Fruit fly (Drosophila melanogaster) whole organism, embryonic: ENCODE data around the gene CG8292.

Experiments used
- Abd-B ChIP-seq: fragments of 200-800 bp; sonication (Bioruptor generic); optimal IDR thresholded peaks from 2 replicates; lab custom pipeline; 2018; ENCODE audit warnings: missing biosample characterization, mild to moderate bottlenecking, missing genetic modification characterization, moderate library complexity
- Antp ChIP-seq: fragments of 200-800 bp; sonication (Bioruptor generic); optimal IDR thresholded peaks from 3 replicates; lab custom pipeline; 2016; ENCODE audit warnings: missing biosample characterization, missing genetic modification characterization
- Asciz ChIP-seq: fragments of 200-800 bp; sonication (Bioruptor generic); optimal IDR thresholded peaks from 2 replicates; lab custom pipeline; 2017; ENCODE audit warnings: missing biosample characterization, mild to moderate bottlenecking, missing genetic modification characterization, missing genetic modification reagents
- BtbVII ChIP-seq: fragments of 200-800 bp; sonication (Bioruptor generic); optimal IDR thresholded peaks from 3 replicates; lab custom pipeline; 2017; ENCODE audit warnings: missing biosample characterization, mild to moderate bottlenecking, missing genetic modification characterization
- CG10147 ChIP-seq: fragments of 200-800 bp; sonication (Bioruptor generic); optimal IDR thresholded peaks from 2 replicates; lab custom pipeline; 2019; ENCODE audit warnings: missing biosample characterization, mild to moderate bottlenecking, missing genetic modification characterization, moderate library complexity
- CG10462 ChIP-seq: fragments of 200-800 bp; sonication (Bioruptor generic); optimal IDR thresholded peaks from 2 replicates; lab custom pipeline; 2016; ENCODE audit warnings: missing biosample characterization, missing genetic modification characterization
- CG10543 ChIP-seq: fragments of 200-800 bp; sonication (Bioruptor generic); optimal IDR thresholded peaks from 3 replicates; lab custom pipeline; 2017; ENCODE audit warnings: missing biosample characterization, mild to moderate bottlenecking, missing genetic modification characterization, moderate library complexity
- CG12744 ChIP-seq: fragments of 200-800 bp; sonication (Bioruptor generic); optimal IDR thresholded peaks from 2 replicates; lab custom pipeline; 2016; ENCODE audit warnings: missing biosample characterization, missing genetic modification characterization
- CG12769 ChIP-seq: fragments of 200-800 bp; sonication (Bioruptor generic); optimal IDR thresholded peaks from 2 replicates; lab custom pipeline; 2019; ENCODE audit warnings: missing biosample characterization, mild to moderate bottlenecking, missing genetic modification characterization, moderate library complexity
- CG17328 ChIP-seq: fragments of 200-800 bp; sonication (Bioruptor generic); IDR thresholded peaks from 2 replicates; pipeline ENCODE4 v1.3.6; 2022; ENCODE audit warnings: missing biosample characterization, missing genetic modification characterization
- CG17359 ChIP-seq: fragments of 200-800 bp; sonication (Bioruptor generic); optimal IDR thresholded peaks from 3 replicates; lab custom pipeline; 2018; ENCODE audit warnings: missing biosample characterization, mild to moderate bottlenecking, missing genetic modification characterization, moderate library complexity
- CG17829 ChIP-seq: fragments of 200-800 bp; optimal IDR thresholded peaks from 2 replicates; lab custom pipeline; 2019; ENCODE audit warnings: missing biosample characterization, mild to moderate bottlenecking, missing genetic modification characterization, moderate library complexity
- CG18011 ChIP-seq: fragments of 200-800 bp; sonication (Bioruptor generic); optimal IDR thresholded peaks from 2 replicates; lab custom pipeline; 2017; ENCODE audit warnings: missing biosample characterization, missing genetic modification characterization, mild to moderate bottlenecking, moderate library complexity, missing genotype
- CG18262 ChIP-seq: fragments of 200-800 bp; optimal IDR thresholded peaks from 3 replicates; lab custom pipeline; 2019; ENCODE audit warnings: missing biosample characterization, mild to moderate bottlenecking, missing genetic modification characterization, moderate library complexity
- CG2678 ChIP-seq: fragments of 200-800 bp; sonication (Bioruptor generic); optimal IDR thresholded peaks from 3 replicates; lab custom pipeline; 2019; ENCODE audit warnings: missing biosample characterization, mild to moderate bottlenecking, missing genetic modification characterization, moderate library complexity
- CG2712 ChIP-seq: fragments of 200-800 bp; optimal IDR thresholded peaks from 3 replicates; lab custom pipeline; 2019; ENCODE audit warnings: missing biosample characterization, mild to moderate bottlenecking, missing genetic modification characterization, moderate library complexity
- CG31224 ChIP-seq: fragments of 200-800 bp; sonication (Bioruptor generic); IDR thresholded peaks from 2 replicates; pipeline ENCODE4 v1.3.6; 2022; ENCODE audit warnings: missing biosample characterization, missing genetic modification characterization
- CG31388 ChIP-seq: fragments of 200-800 bp; sonication (Bioruptor generic); optimal IDR thresholded peaks from 2 replicates; lab custom pipeline; 2016; ENCODE audit warnings: missing biosample characterization, missing genetic modification characterization
- CG3838 ChIP-seq: fragments of 200-800 bp; sonication (Bioruptor generic); optimal IDR thresholded peaks from 3 replicates; lab custom pipeline; 2016; ENCODE audit warnings: missing biosample characterization, missing genetic modification characterization
- CG42726 ChIP-seq: fragments of 200-800 bp; sonication (Bioruptor generic); IDR thresholded peaks from 2 replicates; pipeline ENCODE4 v1.3.6; 2022; ENCODE audit warnings: missing biosample characterization, missing genetic modification characterization; ENCODE audit not compliant: partially characterized antibody
- CG7357 ChIP-seq: fragments of 200-800 bp; sonication (Bioruptor generic); IDR thresholded peaks from 3 replicates; pipeline ENCODE4 v1.3.6; 2022; ENCODE audit warnings: missing biosample characterization, missing genetic modification characterization
- Dref ChIP-seq: fragments of 200-800 bp; sonication (Bioruptor generic); IDR thresholded peaks from 2 replicates; pipeline ENCODE4 v1.3.6; 2022; ENCODE audit warnings: missing biosample characterization, missing genetic modification characterization
- HLH3B ChIP-seq: fragments of 200-800 bp; sonication (Bioruptor generic); IDR thresholded peaks from 2 replicates; pipeline ENCODE4 v1.3.6; 2022; ENCODE audit warnings: missing biosample characterization, missing genetic modification characterization
- Meics ChIP-seq: fragments of 200-800 bp; sonication (Bioruptor generic); optimal IDR thresholded peaks from 2 replicates; lab custom pipeline; 2017; ENCODE audit warnings: missing biosample characterization, mild to moderate bottlenecking, missing genetic modification characterization
- Scr ChIP-seq: fragments of 200-800 bp; sonication (Bioruptor generic); IDR thresholded peaks from 2 replicates; pipeline ENCODE4 v1.3.6; 2022; ENCODE audit warnings: missing biosample characterization, missing genetic modification characterization; ENCODE audit not compliant: partially characterized antibody
- Sox100B ChIP-seq: fragments of 200-800 bp; sonication (Bioruptor generic); optimal IDR thresholded peaks from 3 replicates; lab custom pipeline; 2018; ENCODE audit warnings: missing biosample characterization, mild to moderate bottlenecking, missing genetic modification characterization
- Xbp1 ChIP-seq: fragments of 200-800 bp; sonication (Bioruptor generic); optimal IDR thresholded peaks from 3 replicates; lab custom pipeline; 2016; ENCODE audit warnings: missing biosample characterization, mild to moderate bottlenecking, missing genetic modification characterization
- YL-1 ChIP-seq: fragments of 200-800 bp; sonication (Bioruptor generic); optimal IDR thresholded peaks from 3 replicates; lab custom pipeline; 2017; ENCODE audit warnings: missing biosample characterization, mild to moderate bottlenecking, missing genetic modification characterization
- al ChIP-seq: fragments of 200-800 bp; sonication (Bioruptor generic); IDR thresholded peaks from 2 replicates; pipeline ENCODE4 v1.3.6; 2022; ENCODE audit warnings: missing biosample characterization, missing genetic modification characterization
- ash1 ChIP-seq: fragments of 200-800 bp; sonication (Bioruptor generic); optimal IDR thresholded peaks from 2 replicates; lab custom pipeline; 2018; ENCODE audit warnings: missing biosample characterization, mild to moderate bottlenecking, missing genetic modification characterization
- az2 ChIP-seq: fragments of 200-800 bp; sonication (Bioruptor generic); optimal IDR thresholded peaks from 3 replicates; lab custom pipeline; 2016; ENCODE audit warnings: missing biosample characterization, missing genetic modification characterization
- chinmo ChIP-seq: fragments of 200-800 bp; sonication (Bioruptor generic); IDR thresholded peaks from 4 replicates; pipeline ENCODE4 v1.3.6; 2022; ENCODE audit warnings: missing biosample characterization, missing genetic modification characterization; ENCODE audit not compliant: partially characterized antibody
- crol ChIP-seq: fragments of 200-800 bp; sonication (Bioruptor generic); IDR thresholded peaks from 2 replicates; pipeline ENCODE4 v1.3.6; 2022; ENCODE audit warnings: missing biosample characterization, missing genetic modification characterization
- cwo ChIP-seq: fragments of 200-800 bp; sonication (Bioruptor generic); optimal IDR thresholded peaks from 3 replicates; lab custom pipeline; 2017; ENCODE audit warnings: missing biosample characterization, missing genetic modification characterization, mild to moderate bottlenecking, moderate library complexity, missing genetic modification reagents
- dysf ChIP-seq: fragments of 200-800 bp; sonication (Bioruptor generic); IDR thresholded peaks from 3 replicates; pipeline ENCODE4 v1.3.6; 2022; ENCODE audit warnings: missing biosample characterization, missing genetic modification characterization
- ems ChIP-seq: fragments of 200-800 bp; sonication (Bioruptor generic); optimal IDR thresholded peaks from 3 replicates; lab custom pipeline; 2016; ENCODE audit warnings: missing biosample characterization, missing genetic modification characterization
- exex ChIP-seq: fragments of 200-800 bp; sonication (Bioruptor generic); optimal IDR thresholded peaks from 4 replicates; lab custom pipeline; 2018; ENCODE audit warnings: missing biosample characterization, mild to moderate bottlenecking, missing genetic modification characterization, moderate library complexity
- gce ChIP-seq: fragments of 200-800 bp; sonication (Bioruptor generic); IDR thresholded peaks from 3 replicates; pipeline ENCODE4 v1.3.6; 2022; ENCODE audit warnings: missing biosample characterization, missing genetic modification characterization
- gcm ChIP-seq: fragments of 200-800 bp; sonication (Bioruptor generic); optimal IDR thresholded peaks from 2 replicates; lab custom pipeline; 2019; ENCODE audit warnings: missing biosample characterization, mild to moderate bottlenecking, missing genetic modification characterization, moderate library complexity
- gem ChIP-seq: fragments of 200-800 bp; sonication (Bioruptor generic); optimal IDR thresholded peaks from 2 replicates; lab custom pipeline; 2019; ENCODE audit warnings: missing biosample characterization, mild to moderate bottlenecking, missing genetic modification characterization, moderate library complexity
- hb ChIP-seq: fragments of 200-800 bp; sonication (Bioruptor generic); IDR thresholded peaks from 3 replicates; pipeline ENCODE4 v1.3.6; 2022; ENCODE audit warnings: missing biosample characterization, missing genetic modification characterization; ENCODE audit not compliant: partially characterized antibody
- lmd ChIP-seq: fragments of 200-800 bp; sonication (Bioruptor generic); IDR thresholded peaks from 2 replicates; pipeline ENCODE4 v1.3.6; 2022; ENCODE audit warnings: missing biosample characterization, missing genetic modification characterization
- mld ChIP-seq: fragments of 200-800 bp; sonication (Bioruptor generic); IDR thresholded peaks from 3 replicates; pipeline ENCODE4 v1.3.6; 2022; ENCODE audit warnings: missing biosample characterization, missing genetic modification characterization; ENCODE audit not compliant: partially characterized antibody
- org-1 ChIP-seq: fragments of 200-800 bp; sonication (Bioruptor generic); optimal IDR thresholded peaks from 2 replicates; lab custom pipeline; 2017; ENCODE audit warnings: missing biosample characterization, missing genetic modification characterization
- pho ChIP-seq: fragments of 200-800 bp; sonication (Bioruptor generic); optimal IDR thresholded peaks from 2 replicates; lab custom pipeline; 2016; ENCODE audit warnings: missing biosample characterization, missing genetic modification characterization
- tap ChIP-seq: fragments of 200-800 bp; optimal IDR thresholded peaks from 3 replicates; lab custom pipeline; 2019; ENCODE audit warnings: missing biosample characterization, mild to moderate bottlenecking, missing genetic modification characterization, moderate library complexity
- tin ChIP-seq: fragments of 200-800 bp; sonication (Bioruptor generic); optimal IDR thresholded peaks from 3 replicates; lab custom pipeline; 2016; ENCODE audit warnings: missing biosample characterization, missing genetic modification characterization
- trem ChIP-seq: fragments of 200-800 bp; optimal IDR thresholded peaks from 3 replicates; lab custom pipeline; 2019; ENCODE audit warnings: missing biosample characterization, mild to moderate bottlenecking, missing genetic modification characterization, moderate library complexity
- vvl ChIP-seq: fragments of 200-800 bp; sonication (Bioruptor generic); IDR thresholded peaks from 2 replicates; pipeline ENCODE4 v1.3.6; 2022; ENCODE audit warnings: missing biosample characterization, missing genetic modification characterization
- z ChIP-seq: fragments of 200-800 bp; sonication (Bioruptor generic); IDR thresholded peaks from 3 replicates; pipeline ENCODE4 v1.3.6; 2022; ENCODE audit warnings: missing biosample characterization, missing genetic modification characterization

Gene CG8292

dm6 chr2L:8233571-8233970 lies 15.8 kb upstream of the CG8292 start (continued):
- TF ChIP-seq crol (peak; percentile 47; the same call in 1 of the 2 replicates), exex (peak; percentile 2), chinmo (GFP tag; lab: Robert Waterston, UW) (peak; percentile 92; the same call in 3 of the 4 replicates), CG2712 (tag; lab: Kevin White, UChicago) (no peak), hb (GFP tag; lab: Robert Waterston, UW) (no peak), cwo (peak; percentile 60), vvl (GFP tag; lab: Robert Waterston, UW) (peak; percentile 77), BtbVII (GFP tag; lab: Kevin White, UChicago) (peak; percentile 30), CG10543 (GFP tag; lab: Kevin White, UChicago) (peak; percentile 48), CG12769 (tag; lab: Kevin White, UChicago) (peak; percentile 12), HLH3B (GFP tag; lab: Robert Waterston, UW) (no peak)
- TF ChIP-seq, all 482 proteins: peak for 18

DNA sequence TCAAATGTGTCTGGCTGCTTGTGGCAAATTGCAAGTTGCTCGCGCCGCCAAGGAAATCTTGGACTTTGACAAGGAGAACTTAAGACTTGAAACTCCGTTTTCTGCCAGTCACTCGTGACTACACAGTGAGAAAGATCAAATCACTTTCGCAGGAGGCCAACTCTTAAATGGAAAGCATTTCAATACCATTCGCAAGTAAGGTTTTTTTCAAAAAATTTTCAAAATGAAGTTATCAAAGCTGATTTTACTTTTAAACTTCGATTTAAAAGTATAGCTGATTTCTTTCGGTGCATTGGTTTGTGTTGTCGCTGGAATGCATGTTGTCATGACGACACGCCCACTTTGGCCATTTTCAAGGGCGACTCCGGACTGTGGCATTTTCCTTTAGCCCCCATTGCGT lies 14.6 kb upstream of the CG8292 start:
- TF ChIP-seq CG17328 (0 out of 2 replicates have a peak, but pooled peaks have one; percentile 10), ash1 (GFP tag; lab: Kevin White, UChicago) (no peak), Scr (no peak), YL-1 (GFP tag; lab: Kevin White, UChicago) (no peak), CG10462 (GFP tag; lab: Kevin White, UChicago) (no peak), dysf (GFP tag; lab: Robert Waterston, UW) (0 out of 3 replicates have a peak, but pooled peaks have one; percentile 23), trem (tag; lab: Kevin White, UChicago) (no peak), CG18011 (GFP tag; lab: Kevin White, UChicago) (no peak), tap (no peak), CG42726 (GFP tag; lab: Robert Waterston, UW) (no peak), tin (GFP tag; lab: Kevin White, UChicago) (no peak), CG18262 (tag; lab: Kevin White, UChicago) (no peak), Abd-B (GFP tag; lab: Kevin White, UChicago) (no peak), Meics (no peak), CG3838 (GFP tag; lab: Kevin White, UChicago) (no peak), Sox100B (GFP tag; lab: Kevin White, UChicago) (no peak), CG10147 (GFP tag; lab: Kevin White, UChicago) (no peak), gcm (GFP tag; lab: Kevin White, UChicago) (no peak), lmd (GFP tag; lab: Robert Waterston, UW) (no peak), ems (no peak), Asciz (GFP tag; lab: Kevin White, UChicago) (no peak), org-1 (no peak), CG17829 (tag; lab: Kevin White, UChicago) (no peak), pho (no peak), CG2678 (tag; lab: Kevin White, UChicago) (peak; percentile 14), CG31224 (no peak), Dref (GFP tag; lab: Robert Waterston, UW) (no peak), HLH3B (GFP tag; lab: Robert Waterston, UW) (no peak), az2 (GFP tag; lab: Kevin White, UChicago) (peak; percentile 8), CG31388 (GFP tag; lab: Kevin White, UChicago) (no peak), mld (GFP tag; lab: Robert Waterston, UW) (no peak), Xbp1 (no peak), CG12744 (no peak), Antp (GFP tag; lab: Kevin White, UChicago) (no peak), gce (GFP tag; lab: Robert Waterston, UW) (no peak), gem (tag; lab: Kevin White, UChicago) (peak; percentile 45), z (no peak), CG17359 (peak; percentile 4), al (GFP tag; lab: Robert Waterston, UW) (no peak), CG7357 (GFP tag; lab: Robert Waterston, UW) (no peak)
